Worm (Caenorhabditis elegans) whole organism, L1 larva: ENCODE measurements around the gene F19C7.8.
A peak's percentile ranks its signal among the peaks of the same experiment; 100 is the strongest.

Experiments used
- C16A3.4 ChIP-seq: fragments of 150-350 bp; optimal IDR thresholded peaks from 2 replicates; lab custom pipeline; 2014; ENCODE audit warnings: missing biosample characterization, missing genetic modification characterization
- F16B12.6 ChIP-seq: fragments of 150-350 bp; optimal IDR thresholded peaks from 2 replicates; lab custom pipeline; 2014; ENCODE audit warnings: missing biosample characterization, missing genetic modification characterization
- alr-1 ChIP-seq: fragments of 200-800 bp; sonication (Bioruptor generic); optimal IDR thresholded peaks from 2 replicates; lab custom pipeline; 2018; ENCODE audit warnings: borderline replicate concordance, mild to moderate bottlenecking, missing genetic modification characterization, missing compliant biosample characterization
- ces-1 ChIP-seq: fragments of 150-350 bp; optimal IDR thresholded peaks from 2 replicates; lab custom pipeline; 2014; ENCODE audit warnings: missing biosample characterization, missing genetic modification reagents, missing genetic modification characterization
- fkh-10 ChIP-seq: sonication (generic microtip); optimal IDR thresholded peaks from 2 replicates; lab custom pipeline; 2017; ENCODE audit warnings: missing biosample characterization, missing genetic modification reagents, missing genetic modification characterization
- grh-1 ChIP-seq: fragments of 200-800 bp; sonication (Bioruptor generic); IDR thresholded peaks from 2 replicates; pipeline ENCODE4 v1.3.6; 2022; ENCODE audit warnings: missing genetic modification reagents, missing genetic modification characterization, missing compliant biosample characterization
- lin-39 ChIP-seq: fragments of 150-350 bp; optimal IDR thresholded peaks from 2 replicates; lab custom pipeline; 2014; ENCODE audit warnings: missing biosample characterization, missing genetic modification reagents, missing genetic modification characterization
- sptf-1 ChIP-seq: fragments of 150-350 bp; optimal IDR thresholded peaks from 2 replicates; lab custom pipeline; 2014; ENCODE audit warnings: missing biosample characterization, missing genetic modification characterization
- unc-130 ChIP-seq: fragments of 150-350 bp; optimal IDR thresholded peaks from 2 replicates; lab custom pipeline; 2017; ENCODE audit warnings: missing biosample characterization, missing genetic modification characterization, inconsistent platforms
- unc-62 ChIP-seq: fragments of 150-350 bp; optimal IDR thresholded peaks from 2 replicates; lab custom pipeline; 2014; ENCODE audit warnings: missing biosample characterization, missing genetic modification reagents, missing genetic modification characterization
- xbp-1 ChIP-seq: sonication (generic microtip); optimal IDR thresholded peaks from 2 replicates; lab custom pipeline; 2016; ENCODE audit warnings: missing genetic modification characterization, missing compliant biosample characterization

DNA sequence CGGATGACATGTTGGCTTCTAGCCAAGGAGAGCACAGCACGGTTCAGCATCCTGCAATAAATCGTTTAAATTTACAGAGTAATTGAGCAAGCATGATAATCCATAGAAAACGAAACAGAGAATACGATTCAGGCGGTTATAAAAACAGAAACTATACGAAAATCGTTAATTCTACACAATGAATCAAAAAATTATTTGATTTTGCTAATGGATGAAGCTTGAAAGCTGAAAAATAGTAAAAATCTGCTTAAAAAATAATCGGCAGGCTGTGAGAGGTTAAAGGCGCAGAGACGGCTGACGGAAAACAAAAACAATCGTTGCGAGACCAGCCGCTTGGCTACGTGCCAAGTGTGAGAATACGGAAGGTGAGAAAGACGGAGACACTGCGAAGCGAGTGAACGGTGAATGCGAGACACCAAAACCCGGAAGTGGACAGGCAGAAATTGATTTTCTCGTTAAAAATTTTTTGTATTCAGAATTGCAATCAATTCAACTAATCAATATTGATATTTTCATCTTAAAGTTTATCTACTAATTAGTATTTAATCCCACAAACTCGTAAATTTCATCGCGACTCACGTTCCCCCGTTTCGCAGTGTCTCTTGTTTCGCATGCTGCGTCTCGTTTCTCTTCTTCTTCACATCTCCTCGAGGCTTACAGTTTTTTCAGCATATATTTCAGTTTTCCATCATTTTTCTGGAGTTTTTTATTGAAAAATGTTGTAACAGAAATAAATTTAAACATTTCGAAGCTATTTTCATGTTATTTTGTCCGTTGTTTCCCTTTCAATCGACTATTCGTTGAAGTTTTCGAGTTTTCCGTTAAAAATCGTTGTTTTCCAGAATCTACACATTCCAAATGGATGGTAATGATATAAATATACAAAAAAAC lies 22.5 kb upstream of the F19C7.8 start, which contains the start of the genes F29B9.11 and jmjd-1.2:
- TF ChIP-seq unc-130 (peak; percentile 94), lin-39 (tag; lab: Kevin White, UChicago) (peak; percentile 73), sptf-1 (no peak), fkh-10 (GFP tag; lab: Kevin White, UChicago) (peak; percentile 85), unc-62 (GFP tag; lab: Kevin White, UChicago) (no peak), alr-1 (no peak), grh-1 (GFP tag; lab: Robert Waterston, UW) (peak; percentile 74), xbp-1 (tag; lab: Kevin White, UChicago) (peak; percentile 95), ces-1 (GFP tag; lab: Kevin White, UChicago) (no peak), F16B12.6 (tag; lab: Kevin White, UChicago) (peak; percentile 29), C16A3.4 (tag; lab: Kevin White, UChicago) (peak; percentile 80)
